Worm (Caenorhabditis elegans) whole organism, L4 larva: ENCODE data around the gene him-10.

Experiments
- ZK546.5 ChIP-seq, 2 experiments: sonication (generic microtip); optimal IDR thresholded peaks; 2 replicates each; lab custom pipeline; 2017; ENCODE audit warnings: missing biosample characterization in 2 of 2, missing genetic modification characterization in 2 of 2
- egl-27 ChIP-seq: sonication (generic microtip); optimal IDR thresholded peaks from 3 replicates; lab custom pipeline; 2017; ENCODE audit warnings: missing biosample characterization, missing genetic modification reagents, missing genetic modification characterization
- egl-43 ChIP-seq: fragments of 200-800 bp; sonication (Bioruptor generic); IDR thresholded peaks from 2 replicates; pipeline ENCODE4 v1.3.6; 2022; ENCODE audit warnings: missing genetic modification reagents, missing genetic modification characterization, missing compliant biosample characterization
- hlh-11 ChIP-seq: fragments of 200-800 bp; sonication (Bioruptor generic); optimal IDR thresholded peaks from 2 replicates; lab custom pipeline; 2018; ENCODE audit warnings: mild to moderate bottlenecking, missing genetic modification characterization, missing compliant biosample characterization
- lin-13 ChIP-seq: fragments of 150-350 bp; optimal IDR thresholded peaks from 2 replicates; lab custom pipeline; 2014; ENCODE audit warnings: missing biosample characterization, missing genetic modification reagents, missing genetic modification characterization
- mxl-3 ChIP-seq: fragments of 200-800 bp; sonication (Bioruptor generic); optimal IDR thresholded peaks from 2 replicates; lab custom pipeline; 2018; ENCODE audit warnings: mild to moderate bottlenecking, missing genetic modification characterization, missing compliant biosample characterization
- nhr-237 ChIP-seq: sonication (generic microtip); optimal IDR thresholded peaks from 2 replicates; lab custom pipeline; 2017; ENCODE audit warnings: missing biosample characterization, missing genetic modification characterization
- nhr-48 ChIP-seq: sonication (generic microtip); optimal IDR thresholded peaks from 2 replicates; lab custom pipeline; 2016; ENCODE audit warnings: mild to moderate bottlenecking, missing genetic modification characterization, missing compliant biosample characterization
- ztf-11 ChIP-seq: fragments of 150-350 bp; optimal IDR thresholded peaks from 2 replicates; lab custom pipeline; 2014; ENCODE audit warnings: missing biosample characterization, missing genetic modification characterization

DNA sequence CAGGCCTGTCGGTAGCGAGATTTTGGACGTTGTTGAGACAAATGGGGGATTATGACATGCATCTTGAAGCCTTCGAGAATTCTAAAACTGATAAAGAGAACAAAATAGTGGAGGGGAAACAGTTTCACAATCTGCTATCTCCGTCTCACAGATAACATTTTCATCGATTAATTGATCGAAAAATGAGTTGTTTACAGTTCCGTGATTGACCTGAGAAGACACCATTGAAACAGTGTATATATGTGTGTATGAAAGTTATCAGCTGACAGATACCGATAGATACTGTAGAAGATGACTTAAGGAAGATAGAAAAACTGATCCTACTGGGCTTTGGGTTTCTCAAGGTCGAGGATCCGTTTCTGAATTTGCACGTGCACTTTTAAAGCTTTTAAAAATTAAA, 36.1 kb downstream of the him-10 start:
- TF ChIP-seq hlh-11, result peak; percentile 62
- no peak for TF ChIP-seq lin-13 (GFP tag; lab: Kevin White, UChicago)
- TF ChIP-seq ztf-11 (tag; lab: Kevin White, UChicago), result no peak
- no peak for TF ChIP-seq ZK546.5 (tag; optimal IDR thresholded peaks at IDR 0.05; lab: Kevin White, UChicago)
- TF ChIP-seq mxl-3 (GFP tag; lab: Kevin White, UChicago), result no peak
- no peak for TF ChIP-seq egl-27 (tag; lab: Kevin White, UChicago)
- TF ChIP-seq nhr-48 (tag; lab: Kevin White, UChicago), result no peak
- TF ChIP-seq nhr-237, result no peak
- TF ChIP-seq egl-43 (GFP tag; lab: Robert Waterston, UW), result no peak
